Worm (Caenorhabditis elegans) whole organism, L4/young adult: ENCODE data around the gene M01F1.8.

Experiments
- W03F9.2 ChIP-seq: fragments of 150-350 bp; optimal IDR thresholded peaks from 2 replicates; lab custom pipeline; 2014; ENCODE audit warnings: missing biosample characterization, missing genetic modification characterization
- dao-5 ChIP-seq: sonication (generic microtip); optimal IDR thresholded peaks from 2 replicates; lab custom pipeline; 2016; ENCODE audit warnings: missing genotype, missing genetic modification characterization, moderate library complexity, missing compliant biosample characterization
- him-1 ChIP-seq: sonication (generic microtip); optimal IDR thresholded peaks from 2 replicates; lab custom pipeline; 2016; ENCODE audit warnings: missing genotype, missing genetic modification reagents, missing genetic modification characterization, missing compliant biosample characterization

The M01F1.8 gene

DNA sequence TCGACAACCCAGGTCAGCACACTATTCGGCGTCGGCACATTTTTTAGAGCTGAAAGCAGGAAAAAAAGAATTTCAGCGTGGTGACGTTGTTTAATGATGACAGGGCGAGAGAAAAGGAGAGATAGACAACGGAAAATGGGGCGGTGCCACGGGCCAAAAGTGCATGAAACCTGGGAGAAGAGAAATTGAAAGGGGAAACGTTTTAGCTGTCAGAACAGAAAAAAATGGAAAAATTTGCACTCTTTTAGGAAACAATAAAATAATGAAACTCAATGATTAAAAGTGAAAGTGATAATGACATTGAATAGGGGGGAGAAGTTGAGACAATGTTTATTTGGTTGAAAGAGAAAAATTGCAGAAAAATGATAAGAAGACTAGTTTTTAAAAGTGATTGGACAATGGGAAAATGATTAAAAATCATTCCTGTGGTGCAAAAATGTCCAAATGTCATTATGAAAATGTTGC is 27.4 kb upstream of the M01F1.8 start, which contains the start of gene pitp-1:
Gene pitp-1 (minus strand): TSS at position 51 of the 465 bp plus-strand sequence.
- TF ChIP-seq him-1 (tag; lab: Kevin White, UChicago), result no peak
- TF ChIP-seq dao-5 (tag; lab: Kevin White, UChicago), result no peak
- TF ChIP-seq W03F9.2 (tag; lab: Kevin White, UChicago), result no peak

DNA sequence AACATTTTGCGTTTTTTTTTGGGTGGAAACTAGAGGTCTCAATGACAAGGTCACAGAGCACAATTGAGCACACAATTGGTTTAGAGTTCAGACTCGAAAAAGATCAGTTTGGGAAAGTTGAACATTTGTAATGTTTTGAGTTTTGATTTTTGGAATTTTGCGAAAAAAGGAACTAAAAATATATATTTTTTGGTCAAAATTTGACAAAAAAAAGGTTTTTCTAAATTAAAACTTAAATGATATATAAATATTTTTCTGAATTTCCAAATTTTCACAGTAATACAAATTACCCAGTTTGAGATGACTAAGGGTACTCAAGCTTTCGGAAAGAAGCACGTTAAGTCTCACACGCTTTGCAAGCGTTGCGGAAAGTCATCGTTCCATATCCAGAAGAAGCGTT is 26.0 kb upstream of the M01F1.8 start, which contains the start of gene rpl-37:
Gene rpl-37 (plus strand): TSS at position 301 of the 400 bp plus-strand sequence.
- no peak for TF ChIP-seq dao-5 (tag; lab: Kevin White, UChicago)
- TF ChIP-seq W03F9.2 (tag; lab: Kevin White, UChicago), result no peak
- TF ChIP-seq him-1 (tag; lab: Kevin White, UChicago), result no peak

DNA sequence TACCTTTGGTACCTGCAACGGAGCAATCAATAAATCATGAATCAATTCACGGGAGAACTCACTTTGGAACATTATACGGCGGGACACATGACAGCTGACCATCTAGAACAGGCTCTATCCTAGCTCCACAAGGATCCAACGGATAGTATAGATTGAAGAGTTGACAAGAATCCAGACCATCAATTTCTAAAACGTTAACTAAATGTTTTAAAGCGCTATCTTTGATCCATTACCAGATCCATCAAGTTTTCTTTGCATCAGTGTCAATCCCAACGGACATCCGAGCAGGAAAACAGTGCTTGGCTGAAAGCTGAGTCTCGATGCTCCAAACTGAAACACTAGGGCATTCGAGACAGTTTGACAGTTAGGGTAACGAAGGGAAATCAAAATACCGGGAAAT is 21.0 kb upstream of the M01F1.8 start:
- TF ChIP-seq W03F9.2 (tag; lab: Kevin White, UChicago), result no peak

DNA sequence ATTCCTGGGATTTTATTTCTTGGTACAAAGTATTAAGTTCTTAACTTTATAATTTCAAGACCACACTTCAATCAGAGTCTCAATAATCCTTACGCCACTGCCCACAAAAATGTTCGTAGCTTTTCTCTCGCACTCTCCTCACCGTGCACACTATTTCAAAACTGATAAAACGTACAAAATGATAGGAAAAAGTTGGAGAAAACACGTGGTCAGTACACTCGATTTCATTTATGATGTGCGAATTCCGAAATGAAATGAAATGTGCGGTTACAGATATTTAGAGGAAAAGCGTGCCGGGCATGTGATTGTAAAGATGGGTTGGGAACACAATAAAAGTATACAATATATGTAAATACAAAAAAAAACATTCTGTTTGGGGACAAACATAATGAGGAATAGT is 18.1 kb upstream of the M01F1.8 start:
- no peak for TF ChIP-seq dao-5 (tag; lab: Kevin White, UChicago)
- no peak for TF ChIP-seq him-1 (tag; lab: Kevin White, UChicago)
- peak; percentile 11 for TF ChIP-seq W03F9.2 (tag; lab: Kevin White, UChicago)

DNA sequence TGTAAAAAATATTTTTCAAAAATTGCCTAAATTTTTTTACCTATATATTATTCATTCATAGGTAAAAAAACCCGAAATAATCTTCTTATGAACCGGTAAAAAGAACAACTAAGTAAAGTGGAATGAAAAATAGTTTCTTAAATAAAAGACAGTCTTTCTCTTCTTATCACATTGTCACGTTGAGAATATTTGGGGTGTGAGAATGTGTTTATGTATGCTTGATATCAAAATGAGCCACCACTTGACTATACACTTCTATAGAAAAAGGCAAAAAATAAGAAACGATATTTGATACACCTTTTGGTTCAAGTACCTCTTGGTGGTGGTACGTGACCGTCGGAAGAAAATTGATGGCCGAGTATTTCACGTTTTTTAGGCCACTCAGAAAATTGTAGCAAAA is 17.2 kb upstream of the M01F1.8 start, which contains the start of gene hmit-1.3:
Gene hmit-1.3 (minus strand): TSS at position 103 of the 400 bp plus-strand sequence.
- TF ChIP-seq dao-5 (tag; lab: Kevin White, UChicago) (no peak), W03F9.2 (tag; lab: Kevin White, UChicago) (no peak), him-1 (tag; lab: Kevin White, UChicago) (no peak)

DNA sequence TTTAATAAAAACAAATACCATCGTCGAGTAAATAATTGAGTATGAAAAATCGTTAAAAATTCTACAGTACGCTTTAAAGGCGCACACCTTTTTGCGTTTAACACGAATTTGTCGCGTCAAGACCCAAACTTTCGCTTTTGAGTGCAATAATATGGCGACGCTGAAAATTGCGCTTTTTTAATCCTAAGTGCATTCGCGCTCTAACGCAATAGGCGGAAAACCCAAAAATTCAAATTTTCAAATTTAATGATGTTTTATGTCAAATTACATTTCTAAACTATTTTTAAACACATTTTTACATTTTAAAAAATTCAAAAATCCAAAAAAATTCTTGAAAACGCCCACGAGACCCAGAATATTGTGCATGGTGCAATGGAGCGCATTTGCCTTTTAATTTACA is 9.5 kb upstream of the M01F1.8 start:
- TF ChIP-seq him-1 (tag; lab: Kevin White, UChicago), result no peak
- TF ChIP-seq dao-5 (tag; lab: Kevin White, UChicago), result no peak
- TF ChIP-seq W03F9.2 (tag; lab: Kevin White, UChicago), result no peak

DNA sequence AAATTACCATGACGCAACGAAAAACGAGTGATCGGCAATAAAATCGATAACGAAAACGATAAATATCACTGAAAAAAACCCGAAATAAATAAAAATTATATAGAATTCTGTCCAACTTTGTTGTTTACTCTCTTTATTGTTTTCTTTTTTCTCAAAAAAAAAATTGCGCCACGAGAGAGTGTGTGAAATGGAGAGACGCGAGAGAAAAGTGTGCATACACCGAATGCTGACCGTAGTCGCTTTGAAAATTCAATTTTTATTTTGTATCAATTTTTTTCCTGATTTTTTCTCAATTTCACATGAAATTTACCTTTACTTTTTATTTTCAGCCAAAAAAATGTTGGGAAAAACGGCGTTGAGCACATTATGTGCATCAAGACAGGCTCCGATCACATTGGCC is 7.6 kb upstream of the M01F1.8 start, which contains the start of the genes M01F1.4 and mrpl-35:
Gene M01F1.4 (minus strand): TSS at position 126 of the 400 bp plus-strand sequence.
Gene mrpl-35 (plus strand): TSS at position 330 of the 400 bp plus-strand sequence.
- TF ChIP-seq him-1 (tag; lab: Kevin White, UChicago) (no peak), W03F9.2 (tag; lab: Kevin White, UChicago) (peak; percentile 82)

DNA sequence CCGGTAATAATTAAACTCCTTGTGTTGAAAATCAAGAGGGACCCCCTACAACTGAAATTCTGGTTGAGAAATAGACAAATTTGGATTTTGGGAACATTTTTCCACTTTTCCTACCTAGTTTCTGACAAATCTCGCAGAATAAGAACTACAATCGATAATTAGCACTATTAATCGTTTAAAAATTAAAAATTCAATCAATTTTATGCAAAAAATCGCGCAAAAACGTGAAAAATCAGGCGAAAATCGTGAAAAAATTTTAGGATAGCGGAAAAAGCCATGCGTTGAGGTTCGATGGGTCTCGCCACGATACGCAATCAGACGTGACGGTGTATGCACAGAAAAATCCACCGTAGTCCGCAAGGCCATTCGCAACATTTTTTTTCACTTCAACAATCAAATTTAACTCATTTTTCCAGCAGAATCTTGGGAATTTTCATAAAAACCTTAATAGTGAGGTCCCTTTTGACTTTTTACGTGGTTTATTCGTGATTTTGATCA is 2.8 kb upstream of the M01F1.8 start, which contains the start of gene lias-1:
Gene lias-1 (minus strand): TSS at position 51 of the 498 bp plus-strand sequence.
- peak; percentile 19 for TF ChIP-seq him-1 (tag; lab: Kevin White, UChicago)
- no peak for TF ChIP-seq dao-5 (tag; lab: Kevin White, UChicago)
- TF ChIP-seq W03F9.2 (tag; lab: Kevin White, UChicago), result peak; percentile 94

DNA sequence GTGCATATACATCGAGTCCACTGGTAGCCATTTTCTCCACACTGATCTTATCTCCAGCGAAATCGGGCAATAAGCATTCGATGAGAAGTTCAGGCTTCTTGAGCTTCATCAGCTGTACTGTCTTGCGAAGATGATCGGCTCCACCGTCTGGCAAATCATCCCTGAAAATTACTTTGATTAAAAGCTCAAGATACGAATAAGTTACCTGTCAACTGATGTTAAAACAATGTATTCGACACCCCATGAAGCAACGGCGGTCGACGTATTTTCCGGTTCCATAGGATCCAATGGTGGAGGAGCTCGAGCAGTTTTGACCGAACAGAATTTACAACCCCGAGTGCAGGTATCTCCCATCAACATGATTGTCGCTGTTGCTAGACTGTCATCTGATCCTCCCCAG is 1.9 kb upstream of the M01F1.8 start:
- TF ChIP-seq dao-5 (tag; lab: Kevin White, UChicago) (no peak), W03F9.2 (tag; lab: Kevin White, UChicago) (no peak), him-1 (tag; lab: Kevin White, UChicago) (no peak)

DNA sequence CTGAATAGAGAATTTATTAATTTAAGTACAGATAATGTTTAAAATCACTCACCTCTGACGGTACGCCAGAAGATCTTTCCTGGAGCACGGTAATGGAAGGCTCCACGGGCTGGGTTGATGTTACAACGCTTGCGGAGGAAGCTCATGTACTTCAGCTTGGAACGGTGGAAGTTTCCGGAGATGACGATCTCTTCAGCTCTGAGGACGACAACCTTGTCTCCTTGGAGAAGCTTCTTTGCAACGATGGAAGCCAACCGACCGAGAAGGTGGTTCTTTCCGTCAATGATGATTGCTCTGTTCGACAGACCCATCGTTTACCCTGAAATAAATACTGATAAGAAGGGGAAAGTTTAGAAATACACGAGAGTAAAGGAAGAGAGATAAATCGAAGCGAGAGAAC is 937 bp upstream of the M01F1.8 start, which contains the start of gene rpl-16:
Gene rpl-16 (minus strand): TSS at position 319 of the 400 bp plus-strand sequence.
- no peak for TF ChIP-seq W03F9.2 (tag; lab: Kevin White, UChicago)

DNA sequence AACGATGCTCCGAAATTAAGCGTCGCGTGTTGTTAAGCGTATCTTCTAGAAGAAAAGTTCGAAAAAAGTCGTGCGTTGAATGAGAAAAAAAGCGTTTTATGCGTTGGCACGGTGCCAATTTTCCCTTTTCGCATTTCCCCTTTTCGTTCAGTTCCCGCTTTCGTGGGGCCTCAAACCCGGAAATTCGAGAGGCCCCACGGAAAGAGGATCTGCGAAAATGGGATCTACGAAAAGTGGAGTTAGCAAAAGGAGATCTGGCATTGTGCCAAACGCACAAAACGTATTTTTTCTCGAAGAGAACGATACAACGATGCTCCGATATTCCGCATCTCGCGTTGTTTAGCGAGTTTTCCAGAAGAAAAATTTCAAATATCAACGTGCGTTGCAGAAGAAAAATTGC is 2.5 kb downstream of the M01F1.8 start:
- no peak for TF ChIP-seq him-1 (tag; lab: Kevin White, UChicago)
- no peak for TF ChIP-seq W03F9.2 (tag; lab: Kevin White, UChicago)
- TF ChIP-seq dao-5 (tag; lab: Kevin White, UChicago), result no peak

DNA sequence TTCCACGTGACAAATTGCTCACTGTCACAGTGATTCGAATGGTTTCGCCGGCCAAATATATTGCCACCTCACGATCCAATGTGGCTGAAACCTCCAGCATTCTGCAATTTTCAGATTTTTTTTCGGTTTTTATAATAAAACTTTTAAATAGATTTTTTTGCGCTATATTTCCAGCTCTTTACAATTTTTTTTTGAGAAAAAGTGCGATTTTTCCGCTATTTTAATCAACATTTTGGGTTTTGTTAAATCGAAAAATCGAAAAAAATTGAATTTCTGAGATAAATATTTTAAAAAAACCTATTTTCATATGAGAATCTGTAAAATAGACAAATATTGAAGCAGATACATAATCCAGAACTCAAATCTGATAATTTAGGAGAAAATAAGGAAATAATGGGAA is 3.4 kb downstream of the M01F1.8 start, which contains the start of gene M01F1.9:
Gene M01F1.9 (minus strand): TSS at position 101 of the 400 bp plus-strand sequence.
- TF ChIP-seq W03F9.2 (tag; lab: Kevin White, UChicago) (no peak), dao-5 (tag; lab: Kevin White, UChicago) (no peak), him-1 (tag; lab: Kevin White, UChicago) (no peak)

DNA sequence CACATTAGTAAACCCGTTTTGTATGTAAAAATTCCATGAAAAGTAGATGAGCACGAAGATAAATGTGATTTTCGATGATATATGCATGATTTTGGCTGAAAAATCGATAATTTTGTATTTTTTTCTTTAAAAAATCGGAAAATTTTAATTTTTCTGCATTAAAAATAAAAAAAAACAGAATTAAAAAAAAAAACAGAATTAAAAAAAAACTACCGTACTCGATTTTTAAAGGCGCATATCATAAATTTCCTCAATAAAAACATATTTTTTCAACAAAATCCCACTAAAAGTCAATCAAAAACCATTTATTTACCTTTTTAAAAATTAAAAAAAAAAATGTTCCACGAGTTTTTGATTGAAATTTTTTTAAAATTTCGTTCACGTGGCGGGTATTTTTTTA is 9.2 kb downstream of the M01F1.8 start, which contains the start of gene gly-14:
Gene gly-14 (minus strand): TSS at position 101 of the 400 bp plus-strand sequence.
- no peak for TF ChIP-seq dao-5 (tag; lab: Kevin White, UChicago)
- no peak for TF ChIP-seq him-1 (tag; lab: Kevin White, UChicago)
- no peak for TF ChIP-seq W03F9.2 (tag; lab: Kevin White, UChicago)

DNA sequence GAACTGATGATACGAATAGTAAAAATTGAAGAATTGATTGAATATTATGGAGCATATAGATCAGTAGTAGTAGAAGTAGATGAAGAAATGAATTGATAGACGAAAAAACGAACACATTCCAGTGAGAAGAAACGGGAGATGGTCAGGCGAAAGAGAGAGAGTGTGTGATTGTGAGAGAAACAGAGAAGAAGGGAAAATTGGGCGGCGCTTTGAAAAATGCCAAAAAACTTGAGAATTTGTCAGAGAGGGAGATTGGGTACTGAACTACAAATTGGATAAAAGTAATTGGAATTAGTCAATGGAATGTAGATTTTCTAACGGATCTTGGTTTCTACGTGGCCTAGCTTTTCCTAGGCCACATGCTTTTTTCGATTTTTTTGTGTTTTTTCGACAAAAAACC is 14.1 kb downstream of the M01F1.8 start, which contains the start of gene C34C12.7:
Gene C34C12.7 (minus strand): TSS at position 118 of the 400 bp plus-strand sequence.
- TF ChIP-seq dao-5 (tag; lab: Kevin White, UChicago) (no peak), W03F9.2 (tag; lab: Kevin White, UChicago) (no peak), him-1 (tag; lab: Kevin White, UChicago) (no peak)
